Fruit fly (Drosophila melanogaster) whole organism, embryonic: ENCODE results near the gene RhoGAP19D.

Experiments used
- Abd-B ChIP-seq: fragments of 200-800 bp; sonication (Bioruptor generic); optimal IDR thresholded peaks from 2 replicates; lab custom pipeline; 2018; ENCODE audit warnings: missing biosample characterization, mild to moderate bottlenecking, missing genetic modification characterization, moderate library complexity
- Bdp1 ChIP-seq: fragments of 200-800 bp; sonication (Bioruptor generic); optimal IDR thresholded peaks from 3 replicates; lab custom pipeline; 2016; ENCODE audit warnings: missing biosample characterization, missing genetic modification characterization
- CG14441 ChIP-seq: fragments of 200-800 bp; sonication (Bioruptor generic); IDR thresholded peaks from 2 replicates; pipeline ENCODE4 v1.3.6; 2022; ENCODE audit warnings: missing biosample characterization, missing genetic modification characterization
- CG16813 ChIP-seq: fragments of 200-800 bp; sonication (Bioruptor generic); IDR thresholded peaks from 3 replicates; pipeline ENCODE4 v1.3.6; 2022; ENCODE audit warnings: missing biosample characterization, missing genetic modification characterization; ENCODE audit not compliant: partially characterized antibody
- CG17359 ChIP-seq: fragments of 200-800 bp; sonication (Bioruptor generic); optimal IDR thresholded peaks from 3 replicates; lab custom pipeline; 2018; ENCODE audit warnings: missing biosample characterization, mild to moderate bottlenecking, missing genetic modification characterization, moderate library complexity
- CG1832 ChIP-seq: fragments of 200-800 bp; sonication (Bioruptor generic); optimal IDR thresholded peaks from 2 replicates; lab custom pipeline; 2017; ENCODE audit warnings: missing biosample characterization, mild to moderate bottlenecking, missing genetic modification characterization, inconsistent platforms
- CG18619 ChIP-seq: fragments of 200-800 bp; sonication (Bioruptor generic); optimal IDR thresholded peaks from 3 replicates; lab custom pipeline; 2017; ENCODE audit warnings: missing biosample characterization, mild to moderate bottlenecking, missing genetic modification characterization
- CG3838 ChIP-seq: fragments of 200-800 bp; sonication (Bioruptor generic); optimal IDR thresholded peaks from 3 replicates; lab custom pipeline; 2016; ENCODE audit warnings: missing biosample characterization, missing genetic modification characterization
- CG4854 ChIP-seq: fragments of 200-800 bp; sonication (Bioruptor generic); optimal IDR thresholded peaks from 2 replicates; lab custom pipeline; 2016; ENCODE audit warnings: missing biosample characterization, missing genetic modification characterization, inconsistent platforms
- CG6254 ChIP-seq: fragments of 200-800 bp; sonication (Bioruptor generic); optimal IDR thresholded peaks from 3 replicates; lab custom pipeline; 2017; ENCODE audit warnings: mild to moderate bottlenecking, missing biosample characterization, missing genetic modification reagents, missing genetic modification characterization
- CG8089 ChIP-seq: fragments of 200-800 bp; sonication (Bioruptor generic); optimal IDR thresholded peaks from 3 replicates; lab custom pipeline; 2016; ENCODE audit warnings: missing biosample characterization, missing genetic modification characterization
- Camta ChIP-seq: fragments of 200-800 bp; sonication (Bioruptor generic); optimal IDR thresholded peaks from 2 replicates; lab custom pipeline; 2016; ENCODE audit warnings: missing biosample characterization, missing genetic modification characterization
- D ChIP-seq, 2 experiments: fragments of 200-800 bp in 1 of 2; fragments of >200 bp in 1 of 2; sonication (Bioruptor generic) in 1 of 2; optimal IDR thresholded peaks; 2 replicates in 1 of 2; 3 replicates in 1 of 2; lab custom pipeline; 2017; ENCODE audit warnings: mild to moderate bottlenecking in 1 of 2, missing biosample characterization in 1 of 2, missing genetic modification characterization in 1 of 2, missing genetic modification reagents in 1 of 2
- Dref ChIP-seq: fragments of 200-800 bp; sonication (Bioruptor generic); IDR thresholded peaks from 2 replicates; pipeline ENCODE4 v1.3.6; 2022; ENCODE audit warnings: missing biosample characterization, missing genetic modification characterization
- Eip74EF ChIP-seq, 2 experiments: fragments of 200-800 bp in 1 of 2; fragments of >200 bp in 1 of 2; sonication (Bioruptor generic) in 1 of 2; optimal IDR thresholded peaks; 2 replicates each; lab custom pipeline; 2017 to 2019; ENCODE audit warnings: missing biosample characterization in 2 of 2, missing genetic modification characterization in 2 of 2, mild to moderate bottlenecking in 1 of 2, moderate library complexity in 1 of 2
- HLH3B ChIP-seq: fragments of 200-800 bp; sonication (Bioruptor generic); IDR thresholded peaks from 2 replicates; pipeline ENCODE4 v1.3.6; 2022; ENCODE audit warnings: missing biosample characterization, missing genetic modification characterization
- HLHmδ ChIP-seq: fragments of 200-800 bp; sonication (Bioruptor generic); optimal IDR thresholded peaks from 2 replicates; lab custom pipeline; 2018; ENCODE audit warnings: missing biosample characterization, mild to moderate bottlenecking, missing genetic modification characterization, moderate library complexity
- Hmx ChIP-seq: fragments of 200-800 bp; sonication (Bioruptor generic); optimal IDR thresholded peaks from 2 replicates; lab custom pipeline; 2016; ENCODE audit warnings: missing biosample characterization, missing genetic modification characterization
- Lhr ChIP-seq: fragments of 200-800 bp; sonication (Bioruptor generic); optimal IDR thresholded peaks from 3 replicates; lab custom pipeline; 2017; ENCODE audit warnings: mild to moderate bottlenecking, missing biosample characterization, missing genetic modification reagents, missing genetic modification characterization
- Med ChIP-seq: fragments of 200-800 bp; sonication (Bioruptor generic); peaks from one replicate; lab custom pipeline; 2016; ENCODE audit warnings: missing biosample characterization, missing genetic modification characterization, mild to moderate bottlenecking, inconsistent platforms, moderate library complexity
- Neu2 ChIP-seq: fragments of 200-800 bp; sonication (Bioruptor generic); optimal IDR thresholded peaks from 3 replicates; lab custom pipeline; 2016; ENCODE audit warnings: missing biosample characterization, missing genetic modification characterization, borderline replicate concordance
- Oli ChIP-seq: fragments of 200-800 bp; sonication (Bioruptor generic); optimal IDR thresholded peaks from 2 replicates; lab custom pipeline; 2018; ENCODE audit warnings: missing biosample characterization, mild to moderate bottlenecking, missing genetic modification characterization, moderate library complexity
- Sox100B ChIP-seq: fragments of 200-800 bp; sonication (Bioruptor generic); optimal IDR thresholded peaks from 3 replicates; lab custom pipeline; 2018; ENCODE audit warnings: missing biosample characterization, mild to moderate bottlenecking, missing genetic modification characterization
- Xbp1 ChIP-seq: fragments of 200-800 bp; sonication (Bioruptor generic); optimal IDR thresholded peaks from 3 replicates; lab custom pipeline; 2016; ENCODE audit warnings: missing biosample characterization, mild to moderate bottlenecking, missing genetic modification characterization
- ab ChIP-seq: fragments of 200-800 bp; sonication (Bioruptor generic); optimal IDR thresholded peaks from 2 replicates; lab custom pipeline; 2016; ENCODE audit warnings: missing biosample characterization, missing genetic modification characterization
- aop ChIP-seq: fragments of 200-800 bp; sonication (Bioruptor generic); IDR thresholded peaks from 2 replicates; pipeline ENCODE4 v1.3.6; 2022; ENCODE audit warnings: missing biosample characterization, missing genetic modification characterization
- crp ChIP-seq, 2 experiments: fragments of 200-800 bp; sonication (Bioruptor generic); optimal IDR thresholded peaks; 2 replicates in 1 of 2; 3 replicates in 1 of 2; lab custom pipeline; 2017; ENCODE audit warnings: missing biosample characterization in 2 of 2, missing genetic modification characterization in 2 of 2, mild to moderate bottlenecking in 1 of 2, moderate library complexity in 1 of 2
- dan ChIP-seq: fragments of 200-800 bp; sonication (Bioruptor generic); IDR thresholded peaks from 2 replicates; pipeline ENCODE4 v1.3.6; 2022; ENCODE audit warnings: missing biosample characterization, missing genetic modification characterization
- dmrt11E ChIP-seq: fragments of 200-800 bp; sonication (Bioruptor generic); optimal IDR thresholded peaks from 3 replicates; lab custom pipeline; 2018; ENCODE audit warnings: missing biosample characterization, mild to moderate bottlenecking, missing genetic modification characterization, moderate library complexity
- fd64A ChIP-seq: fragments of 200-800 bp; sonication (Bioruptor generic); optimal IDR thresholded peaks from 3 replicates; lab custom pipeline; 2018; ENCODE audit warnings: missing biosample characterization, mild to moderate bottlenecking, missing genetic modification characterization
- fru ChIP-seq: fragments of >200 bp; optimal IDR thresholded peaks from 2 replicates; lab custom pipeline; 2017
- gcm ChIP-seq: fragments of 200-800 bp; sonication (Bioruptor generic); optimal IDR thresholded peaks from 2 replicates; lab custom pipeline; 2019; ENCODE audit warnings: missing biosample characterization, mild to moderate bottlenecking, missing genetic modification characterization, moderate library complexity
- gro ChIP-seq: fragments of 200-800 bp; sonication (Bioruptor generic); optimal IDR thresholded peaks from 2 replicates; lab custom pipeline; 2016; ENCODE audit warnings: missing biosample characterization, missing genetic modification characterization
- gsb ChIP-seq: fragments of 200-800 bp; sonication (Bioruptor generic); IDR thresholded peaks from 2 replicates; pipeline ENCODE4 v1.3.6; 2022; ENCODE audit warnings: missing biosample characterization, missing genetic modification characterization
- hbn ChIP-seq: fragments of 200-800 bp; sonication (Bioruptor generic); IDR thresholded peaks from 2 replicates; pipeline ENCODE4 v1.3.6; 2022; ENCODE audit warnings: missing biosample characterization, missing genetic modification characterization; ENCODE audit not compliant: partially characterized antibody
- jumu ChIP-seq: fragments of 200-800 bp; sonication (Bioruptor generic); optimal IDR thresholded peaks from 3 replicates; lab custom pipeline; 2016; ENCODE audit warnings: missing biosample characterization, missing genetic modification characterization
- klu ChIP-seq: fragments of 200-800 bp; sonication (Bioruptor generic); IDR thresholded peaks from 2 replicates; pipeline ENCODE4 v1.3.6; 2022; ENCODE audit warnings: missing biosample characterization, missing genetic modification characterization
- mirr ChIP-seq: fragments of 200-800 bp; sonication (Bioruptor generic); optimal IDR thresholded peaks from 3 replicates; lab custom pipeline; 2018; ENCODE audit warnings: missing biosample characterization, mild to moderate bottlenecking, missing genetic modification characterization
- nau ChIP-seq: fragments of 200-800 bp; sonication (Bioruptor generic); optimal IDR thresholded peaks from 3 replicates; lab custom pipeline; 2017; ENCODE audit warnings: missing biosample characterization, mild to moderate bottlenecking, missing genetic modification characterization, missing genetic modification reagents
- nerfin-1 ChIP-seq: fragments of 200-800 bp; sonication (Bioruptor generic); optimal IDR thresholded peaks from 3 replicates; lab custom pipeline; 2019; ENCODE audit warnings: missing biosample characterization, mild to moderate bottlenecking, missing genetic modification characterization, moderate library complexity
- org-1 ChIP-seq: fragments of 200-800 bp; sonication (Bioruptor generic); optimal IDR thresholded peaks from 2 replicates; lab custom pipeline; 2017; ENCODE audit warnings: missing biosample characterization, missing genetic modification characterization
- pan ChIP-seq, 4 experiments: fragments of >200 bp in 3 of 4; fragments of 200-800 bp in 1 of 4; sonication (Bioruptor generic) in 1 of 4; optimal IDR thresholded peaks in 3 of 4; IDR thresholded peaks in 1 of 4; 2 replicates each; pipeline versions ENCODE4 v1.3.6 to Lab custom; 2017 to 2022; ENCODE audit warnings: missing biosample characterization in 2 of 4, missing genetic modification characterization in 2 of 4, mixed read lengths in 1 of 4
- repo ChIP-seq: fragments of 200-800 bp; sonication (Bioruptor generic); optimal IDR thresholded peaks from 2 replicates; lab custom pipeline; 2016; ENCODE audit warnings: missing biosample characterization, missing genetic modification characterization
- run ChIP-seq: fragments of 200-800 bp; sonication (Bioruptor generic); optimal IDR thresholded peaks from 3 replicates; lab custom pipeline; 2018; ENCODE audit warnings: missing biosample characterization, mild to moderate bottlenecking, missing genetic modification characterization
- sens-2 ChIP-seq: fragments of 200-800 bp; sonication (Bioruptor generic); IDR thresholded peaks from 2 replicates; pipeline ENCODE4 v1.3.6; 2022; ENCODE audit warnings: missing biosample characterization, missing genetic modification characterization
- sna ChIP-seq: fragments of 200-800 bp; sonication (Bioruptor generic); IDR thresholded peaks from 2 replicates; pipeline ENCODE4 v1.3.6; 2022; ENCODE audit warnings: missing biosample characterization, missing genetic modification characterization; ENCODE audit not compliant: partially characterized antibody
- tin ChIP-seq: fragments of 200-800 bp; sonication (Bioruptor generic); optimal IDR thresholded peaks from 3 replicates; lab custom pipeline; 2016; ENCODE audit warnings: missing biosample characterization, missing genetic modification characterization
- vnd ChIP-seq: fragments of 200-800 bp; sonication (Bioruptor generic); IDR thresholded peaks from 3 replicates; pipeline ENCODE4 v1.3.6; 2022; ENCODE audit warnings: missing biosample characterization, missing genetic modification characterization; ENCODE audit not compliant: partially characterized antibody
- zen2 ChIP-seq: fragments of 200-800 bp; sonication (Bioruptor generic); IDR thresholded peaks from 3 replicates; pipeline ENCODE4 v1.3.6; 2022; ENCODE audit warnings: missing biosample characterization, missing genetic modification characterization; ENCODE audit not compliant: partially characterized antibody

RhoGAP19D gene

dm6 chrX:20505897-20506296 is 4.6 kb downstream of the RhoGAP19D start (continued):
- TF ChIP-seq Med (GFP tag; lab: Kevin White, UChicago), result peak; percentile 45
- no peak for TF ChIP-seq run (tag; lab: Kevin White, UChicago)
- peak; percentile 37 for TF ChIP-seq Sox100B (GFP tag; lab: Kevin White, UChicago)
- no peak for TF ChIP-seq aop (GFP tag; lab: Robert Waterston, UW)
- no peak for TF ChIP-seq D (optimal IDR thresholded peaks at IDR 0.05; lab: Kevin White, UChicago)
- TF ChIP-seq D (GFP tag; optimal IDR thresholded peaks at IDR 0.05; lab: Kevin White, UChicago), result peak; percentile 31
- TF ChIP-seq Hmx (GFP tag; lab: Kevin White, UChicago), result no peak
- peak; percentile 5 for TF ChIP-seq Bdp1 (GFP tag; lab: Kevin White, UChicago)
- no peak for TF ChIP-seq Xbp1 (GFP tag; lab: Kevin White, UChicago)
- no peak for TF ChIP-seq sens-2 (GFP tag; lab: Robert Waterston, UW)
- no peak for TF ChIP-seq gsb
- no peak for TF ChIP-seq nerfin-1 (tag; lab: Kevin White, UChicago)
- peak; percentile 50 for TF ChIP-seq CG18619 (GFP tag; lab: Kevin White, UChicago)
- TF ChIP-seq Camta (GFP tag; lab: Kevin White, UChicago), result no peak
- TF ChIP-seq crp (GFP tag; optimal IDR thresholded peaks at IDR 0.05; lab: Kevin White, UChicago), result no peak
- no peak for TF ChIP-seq dan (GFP tag; lab: Robert Waterston, UW)
- TF ChIP-seq Dref (GFP tag; lab: Robert Waterston, UW), result no peak
- TF ChIP-seq mirr (GFP tag; lab: Kevin White, UChicago), result no peak
- no peak for TF ChIP-seq gcm (GFP tag; lab: Kevin White, UChicago)
- peak; percentile 17 for TF ChIP-seq tin (GFP tag; lab: Kevin White, UChicago)
- TF ChIP-seq CG8089 (GFP tag; lab: Kevin White, UChicago), result peak; percentile 23
- no peak for TF ChIP-seq Neu2
- peak; percentile 34 for TF ChIP-seq CG4854 (GFP tag; lab: Kevin White, UChicago)
- TF ChIP-seq CG17359 (tag; lab: Kevin White, UChicago), result peak; percentile 81
- peak; percentile 13 for TF ChIP-seq Lhr (GFP tag; lab: Kevin White, UChicago)
- TF ChIP-seq vnd (GFP tag; lab: Robert Waterston, UW), result no peak
- TF ChIP-seq Abd-B (GFP tag; lab: Kevin White, UChicago), result no peak
- no peak for TF ChIP-seq CG16813 (GFP tag; lab: Robert Waterston, UW)
- no peak for TF ChIP-seq gro
- TF ChIP-seq org-1 (GFP tag; lab: Kevin White, UChicago), result no peak
- no peak for TF ChIP-seq sna (GFP tag; lab: Robert Waterston, UW)
- peak in 1 of 2 experiments; percentile 34 for TF ChIP-seq Eip74EF (GFP tag; optimal IDR thresholded peaks at IDR 0.05; lab: Kevin White, UChicago)
- no peak for TF ChIP-seq repo (GFP tag; lab: Kevin White, UChicago)
- peak; percentile 30; the same call in 1 of the 2 replicates for TF ChIP-seq CG14441 (GFP tag; lab: Robert Waterston, UW)
- TF ChIP-seq nau (GFP tag; lab: Kevin White, UChicago), result peak; percentile 45
- no peak for TF ChIP-seq ab (GFP tag; lab: Kevin White, UChicago)
- no peak for TF ChIP-seq hbn (GFP tag; lab: Robert Waterston, UW)
- no peak for TF ChIP-seq CG1832
- peak; percentile 15 for TF ChIP-seq dmrt11E (tag; lab: Kevin White, UChicago)
- TF ChIP-seq CG3838 (GFP tag; lab: Kevin White, UChicago), result peak; percentile 31
- no peak for TF ChIP-seq zen2 (GFP tag; lab: Robert Waterston, UW)
- no peak for TF ChIP-seq fru
- peak; percentile 12 for TF ChIP-seq Oli (tag; lab: Kevin White, UChicago)
- no peak for TF ChIP-seq klu (GFP tag; lab: Robert Waterston, UW)
- TF ChIP-seq fd64A (GFP tag; lab: Kevin White, UChicago), result no peak
- peak; percentile 38; the same call in 1 of the 2 replicates for TF ChIP-seq HLH3B (GFP tag; lab: Robert Waterston, UW)
- no peak for TF ChIP-seq pan (optimal IDR thresholded peaks at IDR 0.05; lab: Kevin White, UChicago)
- TF ChIP-seq pan (GFP tag; optimal IDR thresholded peaks at IDR 0.05 in 1 of 2, IDR thresholded peaks at IDR 0.05 in 1 of 2), result peak in 1 of 2 experiments; percentile 68
- no peak for TF ChIP-seq HLHmδ (GFP tag; lab: Kevin White, UChicago)
- TF ChIP-seq jumu, result no peak
- TF ChIP-seq CG6254 (GFP tag; lab: Kevin White, UChicago), result no peak
